Worm (Caenorhabditis elegans) whole organism, L1 larva: Measurements from ENCODE around the gene gcy-27.

Source experiments
- C04F5.9 ChIP-seq: sonication (generic microtip); optimal IDR thresholded peaks from 2 replicates; lab custom pipeline; 2016; ENCODE audit warnings: missing genetic modification characterization, missing compliant biosample characterization
- aha-1 ChIP-seq: fragments of 150-350 bp; optimal IDR thresholded peaks from 2 replicates; lab custom pipeline; 2014; ENCODE audit warnings: missing biosample characterization, missing genetic modification characterization
- aly-2 ChIP-seq: fragments of 150-350 bp; optimal IDR thresholded peaks from 2 replicates; lab custom pipeline; 2014; ENCODE audit warnings: missing biosample characterization, missing genetic modification characterization
- blmp-1 ChIP-seq: fragments of 150-350 bp; optimal IDR thresholded peaks from 2 replicates; lab custom pipeline; 2014; ENCODE audit warnings: missing biosample characterization, missing genetic modification characterization
- ceh-90 ChIP-seq: sonication (generic microtip); optimal IDR thresholded peaks from 2 replicates; lab custom pipeline; 2016; ENCODE audit warnings: missing genetic modification characterization, missing compliant biosample characterization
- ces-1 ChIP-seq: fragments of 150-350 bp; optimal IDR thresholded peaks from 2 replicates; lab custom pipeline; 2014; ENCODE audit warnings: missing biosample characterization, missing genetic modification reagents, missing genetic modification characterization
- dpl-1 ChIP-seq, 3 experiments: fragments of 150-350 bp in 2 of 3; sonication (generic microtip) in 1 of 3; optimal IDR thresholded peaks; 2 replicates each; lab custom pipeline; 2014 to 2017; ENCODE audit warnings: missing biosample characterization in 3 of 3, missing genetic modification characterization in 3 of 3, missing genetic modification reagents in 3 of 3
- dsc-1 ChIP-seq: sonication (generic microtip); optimal IDR thresholded peaks from 2 replicates; lab custom pipeline; 2016; ENCODE audit warnings: mild to moderate bottlenecking, missing genetic modification characterization, missing compliant biosample characterization
- egl-27 ChIP-seq, 2 experiments: fragments of 150-350 bp in 1 of 2; sonication (generic microtip); optimal IDR thresholded peaks; 3 replicates each; lab custom pipeline; 2017 to 2018; ENCODE audit warnings: missing biosample characterization in 2 of 2, missing genetic modification characterization in 2 of 2, missing genetic modification reagents in 2 of 2
- elt-2 ChIP-seq: sonication (generic microtip); optimal IDR thresholded peaks from 2 replicates; lab custom pipeline; 2016; ENCODE audit warnings: missing genetic modification characterization, mild to moderate bottlenecking, inconsistent platforms, missing compliant biosample characterization, missing genetic modification reagents
- fkh-4 ChIP-seq: sonication (generic microtip); optimal IDR thresholded peaks from 2 replicates; lab custom pipeline; 2016; ENCODE audit warnings: missing compliant biosample characterization, missing genetic modification characterization, borderline replicate concordance
- fkh-8 ChIP-seq: sonication (generic microtip); optimal IDR thresholded peaks from 2 replicates; lab custom pipeline; 2016; ENCODE audit warnings: mild to moderate bottlenecking, missing genetic modification characterization, missing compliant biosample characterization
- hlh-17 ChIP-seq: fragments of 200-800 bp; sonication (Bioruptor generic); optimal IDR thresholded peaks from 2 replicates; lab custom pipeline; 2018; ENCODE audit warnings: missing genetic modification characterization, mild to moderate bottlenecking, missing compliant biosample characterization, moderate library complexity, borderline replicate concordance
- hlh-4 ChIP-seq: sonication (generic microtip); optimal IDR thresholded peaks from 2 replicates; lab custom pipeline; 2016; ENCODE audit warnings: mild to moderate bottlenecking, missing genetic modification characterization, missing compliant biosample characterization
- isw-1 ChIP-seq: fragments of 200-800 bp; sonication (Bioruptor generic); IDR thresholded peaks from 2 replicates; pipeline ENCODE4 v1.3.6; 2022; ENCODE audit warnings: missing genetic modification characterization, missing compliant biosample characterization
- jun-1 ChIP-seq: fragments of 150-350 bp; optimal IDR thresholded peaks from 2 replicates; lab custom pipeline; 2014; ENCODE audit warnings: missing biosample characterization, missing genetic modification reagents, missing genetic modification characterization
- lin-13 ChIP-seq: fragments of 150-350 bp; optimal IDR thresholded peaks from 2 replicates; lab custom pipeline; 2014; ENCODE audit warnings: missing biosample characterization, missing genetic modification reagents, missing genetic modification characterization
- lin-15B ChIP-seq: fragments of 150-350 bp; sonication (generic microtip); optimal IDR thresholded peaks from 3 replicates; lab custom pipeline; 2014; ENCODE audit warnings: missing biosample characterization, missing genetic modification characterization
- lin-35 ChIP-seq, 2 experiments: fragments of 150-350 bp; optimal IDR thresholded peaks; 2 replicates each; lab custom pipeline; 2014; ENCODE audit warnings: missing biosample characterization in 2 of 2, missing genetic modification characterization in 2 of 2, missing genetic modification reagents in 2 of 2
- lin-39 ChIP-seq: fragments of 150-350 bp; optimal IDR thresholded peaks from 2 replicates; lab custom pipeline; 2014; ENCODE audit warnings: missing biosample characterization, missing genetic modification reagents, missing genetic modification characterization
- lir-3 ChIP-seq: sonication (generic microtip); optimal IDR thresholded peaks from 2 replicates; lab custom pipeline; 2016; ENCODE audit warnings: mild to moderate bottlenecking, missing genetic modification characterization, moderate library complexity, missing compliant biosample characterization; ENCODE audit not compliant: poor library complexity
- mdl-1 ChIP-seq, 2 experiments: fragments of 150-350 bp; optimal IDR thresholded peaks; 2 replicates each; lab custom pipeline; 2014 to 2017; ENCODE audit warnings: missing biosample characterization in 2 of 2, missing genetic modification characterization in 2 of 2, inconsistent platforms in 1 of 2
- nhr-20 ChIP-seq: sonication (generic microtip); optimal IDR thresholded peaks from 2 replicates; lab custom pipeline; 2016; ENCODE audit warnings: mild to moderate bottlenecking, missing genetic modification characterization, missing compliant biosample characterization
- nhr-47 ChIP-seq: sonication (generic microtip); optimal IDR thresholded peaks from 2 replicates; lab custom pipeline; 2016; ENCODE audit warnings: mild to moderate bottlenecking, missing genetic modification characterization, moderate library complexity, missing compliant biosample characterization
- nhr-76 ChIP-seq: sonication (generic microtip); optimal IDR thresholded peaks from 2 replicates; lab custom pipeline; 2017; ENCODE audit warnings: missing biosample characterization, missing genetic modification characterization
- nhr-85 ChIP-seq: sonication (generic microtip); peaks from one replicate; lab custom pipeline; 2016; ENCODE audit warnings: missing genetic modification characterization, inconsistent platforms, missing compliant biosample characterization
- nhr-90 ChIP-seq: sonication (generic microtip); optimal IDR thresholded peaks from 2 replicates; lab custom pipeline; 2016; ENCODE audit warnings: mild to moderate bottlenecking, missing genetic modification characterization, missing compliant biosample characterization; ENCODE audit not compliant: poor library complexity
- pax-3 ChIP-seq: fragments of 200-800 bp; sonication (Bioruptor generic); optimal IDR thresholded peaks from 2 replicates; lab custom pipeline; 2018; ENCODE audit warnings: mild to moderate bottlenecking, missing genetic modification characterization, moderate library complexity, missing compliant biosample characterization
- rnt-1 ChIP-seq: sonication (generic microtip); optimal IDR thresholded peaks from 2 replicates; lab custom pipeline; 2016; ENCODE audit warnings: mild to moderate bottlenecking, missing genetic modification characterization, moderate library complexity, missing compliant biosample characterization
- sptf-1 ChIP-seq: fragments of 150-350 bp; optimal IDR thresholded peaks from 2 replicates; lab custom pipeline; 2014; ENCODE audit warnings: missing biosample characterization, missing genetic modification characterization
- swsn-7 ChIP-seq: sonication (generic microtip); optimal IDR thresholded peaks from 2 replicates; lab custom pipeline; 2016; ENCODE audit warnings: missing genetic modification characterization, missing compliant biosample characterization
- tbx-2 ChIP-seq: sonication (generic microtip); optimal IDR thresholded peaks from 2 replicates; lab custom pipeline; 2016; ENCODE audit warnings: missing genetic modification characterization, missing compliant biosample characterization
- tlp-1 ChIP-seq: fragments of 150-350 bp; optimal IDR thresholded peaks from 2 replicates; lab custom pipeline; 2014; ENCODE audit warnings: missing biosample characterization, missing genetic modification characterization
- unc-86 ChIP-seq: sonication (generic microtip); optimal IDR thresholded peaks from 2 replicates; lab custom pipeline; 2016; ENCODE audit warnings: missing genetic modification characterization, missing compliant biosample characterization
- unc-98 ChIP-seq: fragments of 200-800 bp; sonication (Bioruptor generic); IDR thresholded peaks from 2 replicates; pipeline ENCODE4 v1.3.6; 2022; ENCODE audit warnings: missing genetic modification characterization, missing compliant biosample characterization
- ztf-4 ChIP-seq: fragments of 150-350 bp; optimal IDR thresholded peaks from 2 replicates; lab custom pipeline; 2014; ENCODE audit warnings: missing biosample characterization, missing genetic modification characterization

Gene gcy-27

ce11 chrIV:17417723-17418122 lies 18.7 kb downstream of the gcy-27 start, which contains the start of gene npr-26:
Gene npr-26 (minus strand): TSS chrIV:17417823.
- TF ChIP-seq ztf-4 (tag; lab: Kevin White, UChicago) (no peak), fkh-8 (tag; lab: Kevin White, UChicago) (no peak), lin-13 (GFP tag; lab: Kevin White, UChicago) (no peak), mdl-1 (tag; optimal IDR thresholded peaks at IDR 0.05; lab: Kevin White, UChicago) (no peak), tlp-1 (no peak), unc-86 (tag; lab: Kevin White, UChicago) (no peak), nhr-76 (tag; lab: Kevin White, UChicago) (no peak), unc-98 (GFP tag; lab: Robert Waterston, UW) (no peak), nhr-47 (tag; lab: Kevin White, UChicago) (no peak), nhr-85 (tag; lab: Kevin White, UChicago) (no peak), dsc-1 (tag; lab: Kevin White, UChicago) (no peak), sptf-1 (tag; lab: Kevin White, UChicago) (no peak), egl-27 (tag; optimal IDR thresholded peaks at IDR 0.05; lab: Kevin White, UChicago) (no peak), isw-1 (GFP tag; lab: Robert Waterston, UW) (no peak), rnt-1 (tag; lab: Kevin White, UChicago) (no peak), jun-1 (tag; lab: Kevin White, UChicago) (no peak), lin-15B (tag; lab: Kevin White, UChicago) (no peak), swsn-7 (tag; lab: Kevin White, UChicago) (no peak)

ce11 chrIV:17413343-17413742 lies 23.1 kb downstream of the gcy-27 start:
- TF ChIP-seq hlh-17 (GFP tag; lab: Kevin White, UChicago) = no peak

- TF ChIP-seq hlh-4 (tag; lab: Kevin White, UChicago) (no peak), C04F5.9 (tag; lab: Kevin White, UChicago) (no peak), mdl-1 (tag; optimal IDR thresholded peaks at IDR 0.05; lab: Kevin White, UChicago) (no peak), lin-35 (GFP tag; optimal IDR thresholded peaks at IDR 0.05; lab: Kevin White, UChicago) (no peak), fkh-4 (tag; lab: Kevin White, UChicago) (no peak), nhr-90 (tag; lab: Kevin White, UChicago) (no peak), aha-1 (no peak), tlp-1 (no peak), tbx-2 (tag; lab: Kevin White, UChicago) (no peak), rnt-1 (tag; lab: Kevin White, UChicago) (no peak), ceh-90 (tag; lab: Kevin White, UChicago) (no peak), elt-2 (no peak), ces-1 (no peak), egl-27 (tag; optimal IDR thresholded peaks at IDR 0.05; lab: Kevin White, UChicago) (no peak), blmp-1 (tag; lab: Kevin White, UChicago) (no peak)
- TF ChIP-seq, all 84 proteins: peak for 0
Measured at ce11 chrIV:17407491-17407890, 29.0 kb downstream of the gcy-27 start, which contains the start of gene T02D1.9. Gene T02D1.9 (minus strand): TSS chrIV:17407591.

- TF ChIP-seq lir-3 = no peak
- no peak for TF ChIP-seq aly-2 (tag; lab: Kevin White, UChicago)
- TF ChIP-seq lin-39 = no peak
Measured at ce11 chrIV:17407025-17407424, 29.4 kb downstream of the gcy-27 start, which contains the start of gene T02D1.7. Gene T02D1.7 (minus strand): TSS chrIV:17407125.

ce11 chrIV:17406119-17406518 lies 30.3 kb downstream of the gcy-27 start:
- TF ChIP-seq nhr-47 (tag; lab: Kevin White, UChicago) = no peak
- TF ChIP-seq nhr-20 (tag; lab: Kevin White, UChicago) = peak; percentile 25
- TF ChIP-seq pax-3 (tag; lab: Kevin White, UChicago) = no peak
- no peak for TF ChIP-seq dpl-1 (GFP tag; optimal IDR thresholded peaks at IDR 0.05; lab: Kevin White, UChicago)
- peak; percentile 64 for TF ChIP-seq elt-2
- TF ChIP-seq blmp-1 (tag; lab: Kevin White, UChicago) = peak; percentile 11
